Worm (Caenorhabditis elegans) whole organism, L2 larva: ENCODE measurements around the gene adr-2.

Experiments
- C34F6.9 ChIP-seq: fragments of 150-350 bp; optimal IDR thresholded peaks from 2 replicates; lab custom pipeline; 2014; ENCODE audit warnings: missing biosample characterization, missing genetic modification characterization
- F13H6.1 ChIP-seq: sonication (generic microtip); optimal IDR thresholded peaks from 2 replicates; lab custom pipeline; 2016; ENCODE audit warnings: missing genetic modification characterization, missing compliant biosample characterization
- R02D3.7 ChIP-seq: fragments of 150-350 bp; optimal IDR thresholded peaks from 2 replicates; lab custom pipeline; 2014; ENCODE audit warnings: missing biosample characterization, missing genetic modification characterization
- Y55F3AM.14 ChIP-seq: fragments of 200-800 bp; sonication (Bioruptor generic); optimal IDR thresholded peaks from 2 replicates; lab custom pipeline; 2018; ENCODE audit warnings: mild to moderate bottlenecking, missing genetic modification characterization, missing compliant biosample characterization
- ZK546.5 ChIP-seq: sonication (generic microtip); optimal IDR thresholded peaks from 2 replicates; lab custom pipeline; 2017; ENCODE audit warnings: missing biosample characterization, missing genetic modification characterization
- alr-1 ChIP-seq: fragments of 150-350 bp; optimal IDR thresholded peaks from 2 replicates; lab custom pipeline; 2014; ENCODE audit warnings: missing biosample characterization, missing genetic modification characterization
- aly-2 ChIP-seq: fragments of 150-350 bp; optimal IDR thresholded peaks from 2 replicates; lab custom pipeline; 2014; ENCODE audit warnings: missing biosample characterization, missing genetic modification characterization
- ama-1 ChIP-seq: fragments of 150-350 bp; optimal IDR thresholded peaks from 2 replicates; lab custom pipeline; 2018; ENCODE audit warnings: inconsistent platforms
- blmp-1 ChIP-seq: sonication (generic microtip); optimal IDR thresholded peaks from 2 replicates; lab custom pipeline; 2017; ENCODE audit warnings: missing genetic modification characterization, mild to moderate bottlenecking, missing compliant biosample characterization, antibody characterized with exemption, moderate library complexity; ENCODE audit not compliant: insufficient read depth
- ceh-16 ChIP-seq: fragments of 150-350 bp; optimal IDR thresholded peaks from 2 replicates; lab custom pipeline; 2014; ENCODE audit warnings: missing biosample characterization, missing genetic modification characterization
- ceh-82 ChIP-seq: fragments of 150-350 bp; optimal IDR thresholded peaks from 2 replicates; lab custom pipeline; 2014; ENCODE audit warnings: missing biosample characterization, missing genetic modification characterization
- crh-2 ChIP-seq: sonication (generic microtip); optimal IDR thresholded peaks from 2 replicates; lab custom pipeline; 2017; ENCODE audit warnings: missing biosample characterization, missing genetic modification characterization
- dmd-4 ChIP-seq: sonication (generic microtip); optimal IDR thresholded peaks from 2 replicates; lab custom pipeline; 2017; ENCODE audit warnings: missing biosample characterization, missing genetic modification characterization
- egl-27 ChIP-seq: sonication (generic microtip); optimal IDR thresholded peaks from 3 replicates; lab custom pipeline; 2017; ENCODE audit warnings: missing biosample characterization, missing genetic modification reagents, missing genetic modification characterization
- elt-1 ChIP-seq: fragments of 150-350 bp; optimal IDR thresholded peaks from 2 replicates; lab custom pipeline; 2014; ENCODE audit warnings: missing biosample characterization, missing genetic modification characterization
- elt-3 ChIP-seq: sonication (generic microtip); optimal IDR thresholded peaks from 2 replicates; lab custom pipeline; 2017; ENCODE audit warnings: missing biosample characterization, missing genetic modification characterization
- fos-1 ChIP-seq: fragments of 150-350 bp; optimal IDR thresholded peaks from 2 replicates; lab custom pipeline; 2014; ENCODE audit warnings: missing biosample characterization, missing genetic modification characterization
- gmeb-1 ChIP-seq: fragments of 150-350 bp; optimal IDR thresholded peaks from 2 replicates; lab custom pipeline; 2014; ENCODE audit warnings: missing biosample characterization, missing genetic modification characterization
- lin-11 ChIP-seq: fragments of 150-350 bp; sonication (generic microtip); optimal IDR thresholded peaks from 2 replicates; lab custom pipeline; 2014; ENCODE audit warnings: missing biosample characterization, missing genetic modification characterization, inconsistent platforms, mixed read lengths
- lin-13 ChIP-seq: fragments of 150-350 bp; optimal IDR thresholded peaks from 2 replicates; lab custom pipeline; 2014; ENCODE audit warnings: missing biosample characterization, missing genetic modification reagents, missing genetic modification characterization
- lin-39 ChIP-seq: fragments of 150-350 bp; optimal IDR thresholded peaks from 2 replicates; lab custom pipeline; 2014; ENCODE audit warnings: missing biosample characterization, missing genetic modification reagents, missing genetic modification characterization
- lsy-2 ChIP-seq, 2 experiments: fragments of 150-350 bp in 1 of 2; sonication (generic microtip) in 1 of 2; optimal IDR thresholded peaks; 2 replicates each; lab custom pipeline; 2014 to 2017; ENCODE audit warnings: missing biosample characterization in 2 of 2, missing genetic modification characterization in 2 of 2
- mab-5 ChIP-seq: fragments of 150-350 bp; optimal IDR thresholded peaks from 2 replicates; lab custom pipeline; 2014; ENCODE audit warnings: missing biosample characterization, missing genetic modification characterization
- mbf-1 ChIP-seq: sonication (generic microtip); optimal IDR thresholded peaks from 2 replicates; lab custom pipeline; 2017; ENCODE audit warnings: missing biosample characterization, missing genetic modification characterization
- mdl-1 ChIP-seq, 2 experiments: fragments of 150-350 bp in 1 of 2; sonication (generic microtip) in 1 of 2; optimal IDR thresholded peaks; 2 replicates each; lab custom pipeline; 2017; ENCODE audit warnings: missing biosample characterization in 2 of 2, missing genetic modification characterization in 2 of 2
- nhr-10 ChIP-seq: sonication (generic microtip); optimal IDR thresholded peaks from 2 replicates; lab custom pipeline; 2017; ENCODE audit warnings: missing biosample characterization, missing genetic modification characterization
- nhr-11 ChIP-seq: fragments of 150-350 bp; optimal IDR thresholded peaks from 2 replicates; lab custom pipeline; 2014; ENCODE audit warnings: missing biosample characterization, missing genetic modification characterization
- nhr-12 ChIP-seq: fragments of 150-350 bp; optimal IDR thresholded peaks from 2 replicates; lab custom pipeline; 2014; ENCODE audit warnings: missing biosample characterization, missing genetic modification characterization
- nhr-129 ChIP-seq: fragments of 150-350 bp; optimal IDR thresholded peaks from 2 replicates; lab custom pipeline; 2014; ENCODE audit warnings: missing biosample characterization, missing genetic modification characterization
- nhr-21 ChIP-seq: fragments of 150-350 bp; optimal IDR thresholded peaks from 2 replicates; lab custom pipeline; 2014; ENCODE audit warnings: missing biosample characterization, missing genetic modification characterization
- nhr-23 ChIP-seq: fragments of 150-350 bp; optimal IDR thresholded peaks from 2 replicates; lab custom pipeline; 2014; ENCODE audit warnings: missing biosample characterization, missing genetic modification reagents, missing genetic modification characterization
- nhr-237 ChIP-seq: fragments of 150-350 bp; optimal IDR thresholded peaks from 2 replicates; lab custom pipeline; 2014; ENCODE audit warnings: missing biosample characterization, missing genetic modification characterization
- nhr-25 ChIP-seq: fragments of 150-350 bp; sonication (generic microtip); optimal IDR thresholded peaks from 3 replicates; lab custom pipeline; 2014; ENCODE audit warnings: missing biosample characterization, missing genetic modification characterization
- nhr-6 ChIP-seq: fragments of 150-350 bp; optimal IDR thresholded peaks from 2 replicates; lab custom pipeline; 2014; ENCODE audit warnings: missing biosample characterization, missing genetic modification characterization
- nhr-77 ChIP-seq: fragments of 150-350 bp; optimal IDR thresholded peaks from 2 replicates; lab custom pipeline; 2014; ENCODE audit warnings: missing biosample characterization, missing genetic modification characterization
- peb-1 ChIP-seq: fragments of 150-350 bp; optimal IDR thresholded peaks from 2 replicates; lab custom pipeline; 2014; ENCODE audit warnings: missing biosample characterization, missing genetic modification characterization
- sem-4 ChIP-seq: fragments of 150-350 bp; optimal IDR thresholded peaks from 2 replicates; lab custom pipeline; 2014; ENCODE audit warnings: missing biosample characterization, missing genetic modification reagents, missing genetic modification characterization
- skn-1 ChIP-seq: sonication (generic microtip); optimal IDR thresholded peaks from 2 replicates; lab custom pipeline; 2017; ENCODE audit warnings: missing biosample characterization, missing genetic modification characterization
- sma-3 ChIP-seq: sonication (generic microtip); optimal IDR thresholded peaks from 2 replicates; lab custom pipeline; 2016; ENCODE audit warnings: missing genetic modification reagents, missing genetic modification characterization, missing compliant biosample characterization
- sma-9 ChIP-seq, 2 experiments: fragments of 150-350 bp in 1 of 2; sonication (generic microtip) in 1 of 2; optimal IDR thresholded peaks; 2 replicates each; lab custom pipeline; 2014 to 2016; ENCODE audit warnings: missing genetic modification characterization in 2 of 2, mild to moderate bottlenecking in 1 of 2, missing biosample characterization in 1 of 2, missing compliant biosample characterization in 1 of 2, missing genetic modification reagents in 1 of 2, moderate library complexity in 1 of 2
- snpc-4 ChIP-seq: fragments of 150-350 bp; optimal IDR thresholded peaks from 2 replicates; lab custom pipeline; 2014; ENCODE audit warnings: missing biosample characterization, missing genetic modification characterization
- unc-39 ChIP-seq: fragments of 150-350 bp; optimal IDR thresholded peaks from 2 replicates; lab custom pipeline; 2014; ENCODE audit warnings: missing biosample characterization, missing genetic modification characterization
- unc-55 ChIP-seq: fragments of 150-350 bp; sonication (generic microtip); optimal IDR thresholded peaks from 3 replicates; lab custom pipeline; 2014; ENCODE audit warnings: missing biosample characterization, missing genetic modification reagents, missing genetic modification characterization
- unc-62 ChIP-seq: fragments of 150-350 bp; optimal IDR thresholded peaks from 2 replicates; lab custom pipeline; 2014; ENCODE audit warnings: missing biosample characterization, missing genetic modification reagents, missing genetic modification characterization
- zag-1 ChIP-seq: fragments of 150-350 bp; optimal IDR thresholded peaks from 2 replicates; lab custom pipeline; 2014; ENCODE audit warnings: missing biosample characterization, missing genetic modification characterization
- ztf-1 ChIP-seq: fragments of 200-800 bp; sonication (Bioruptor generic); conservative IDR thresholded peaks from 2 replicates; pipeline ENCODE4 v1.3.6; 2022; ENCODE audit warnings: missing genetic modification characterization, missing compliant biosample characterization
- ztf-11 ChIP-seq: sonication (generic microtip); optimal IDR thresholded peaks from 2 replicates; lab custom pipeline; 2017; ENCODE audit warnings: missing biosample characterization, missing genetic modification characterization
- ztf-4 ChIP-seq: fragments of 150-350 bp; optimal IDR thresholded peaks from 2 replicates; lab custom pipeline; 2014; ENCODE audit warnings: missing biosample characterization, missing genetic modification characterization

adr-2 gene

DNA sequence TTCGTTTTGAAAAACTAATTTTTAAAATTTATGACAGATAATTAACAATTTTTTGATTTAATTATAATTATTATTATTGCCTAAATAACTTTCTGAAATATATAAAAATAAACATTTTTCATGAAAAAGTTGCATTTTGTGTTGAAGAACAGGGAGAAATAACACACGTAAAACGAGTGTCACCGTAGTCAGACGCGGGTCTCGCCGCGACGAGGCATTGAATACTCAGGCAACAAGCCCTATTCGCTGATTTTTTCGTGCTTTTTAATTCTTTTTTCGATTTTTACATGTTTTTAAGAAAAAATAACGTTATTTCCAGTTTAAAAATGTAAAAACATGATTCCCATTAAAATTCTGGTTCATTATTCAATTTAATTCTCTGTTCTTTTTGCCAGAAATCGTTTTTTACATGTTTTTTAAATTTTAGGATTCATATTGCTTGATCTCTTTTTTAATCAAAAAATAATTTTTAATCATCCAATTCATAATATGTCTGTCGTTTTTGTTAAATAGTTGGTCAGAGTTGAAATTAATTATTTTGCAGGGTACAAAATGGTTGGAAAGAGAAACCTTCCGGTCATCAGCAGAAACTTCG, 24.7 kb downstream of the adr-2 start, which contains the start of gene rpl-6:
Gene rpl-6, plus strand, starts transcription at position 545 of the 595 bp plus-strand sequence.
- TF ChIP-seq R02D3.7 (tag; lab: Kevin White, UChicago) (peak; percentile 28), unc-55 (GFP tag; lab: Kevin White, UChicago) (peak; percentile 99), sma-9 (GFP tag; optimal IDR thresholded peaks at IDR 0.05; lab: Kevin White, UChicago) (peak; percentile 86), sma-9 (tag; optimal IDR thresholded peaks at IDR 0.05; lab: Kevin White, UChicago) (no peak), ceh-82 (tag; lab: Kevin White, UChicago) (peak; percentile 25), elt-1 (no peak), ama-1 (peak; percentile 41), nhr-77 (tag; lab: Kevin White, UChicago) (peak; percentile 50), lsy-2 (tag; optimal IDR thresholded peaks at IDR 0.05; lab: Kevin White, UChicago) (peak; percentile 98 to 100), zag-1 (peak; percentile 70), ztf-11 (no peak), egl-27 (tag; lab: Kevin White, UChicago) (peak; percentile 76), nhr-10 (tag; lab: Kevin White, UChicago) (no peak), mbf-1 (tag; lab: Kevin White, UChicago) (no peak), nhr-11 (tag; lab: Kevin White, UChicago) (no peak), ztf-4 (tag; lab: Kevin White, UChicago) (peak; percentile 73), ZK546.5 (tag; lab: Kevin White, UChicago) (peak; percentile 85), sem-4 (tag; lab: Kevin White, UChicago) (peak; percentile 80), ztf-1 (GFP tag; lab: Robert Waterston, UW) (no peak), elt-3 (tag; lab: Kevin White, UChicago) (no peak), blmp-1 (tag; lab: Kevin White, UChicago) (peak; percentile 72), nhr-21 (tag; lab: Kevin White, UChicago) (peak; percentile 88), fos-1 (peak; percentile 77), lin-39 (no peak), unc-62 (GFP tag; lab: Kevin White, UChicago) (no peak), C34F6.9 (peak; percentile 92), lin-11 (tag; lab: Kevin White, UChicago) (peak; percentile 94), crh-2 (tag; lab: Kevin White, UChicago) (peak; percentile 95), unc-39 (no peak), Y55F3AM.14 (no peak), nhr-12 (no peak), snpc-4 (tag; lab: Kevin White, UChicago) (peak; percentile 47), alr-1 (tag; lab: Kevin White, UChicago) (no peak), mdl-1 (tag; optimal IDR thresholded peaks at IDR 0.05; lab: Kevin White, UChicago) (peak in 1 of 2 experiments; percentile 68), gmeb-1 (peak; percentile 89), F13H6.1 (tag; lab: Kevin White, UChicago) (peak; percentile 77), dmd-4 (tag; lab: Kevin White, UChicago) (no peak), skn-1 (tag; lab: Kevin White, UChicago) (peak; percentile 5), aly-2 (tag; lab: Kevin White, UChicago) (no peak), sma-3 (GFP tag; lab: Kevin White, UChicago) (peak; percentile 91), lin-13 (GFP tag; lab: Kevin White, UChicago) (peak; percentile 93), nhr-6 (tag; lab: Kevin White, UChicago) (peak; percentile 58), peb-1 (no peak), nhr-25 (peak; percentile 89), mab-5 (tag; lab: Kevin White, UChicago) (peak; percentile 80), nhr-129 (tag; lab: Kevin White, UChicago) (peak; percentile 90), nhr-23 (no peak), nhr-237 (tag; lab: Kevin White, UChicago) (no peak), ceh-16 (peak; percentile 17)
